Worm (Caenorhabditis elegans) whole organism, L4 larva: ENCODE results near the gene acdh-9.

Experiments
- F26F4.8 ChIP-seq: fragments of 200-800 bp; sonication (Bioruptor generic); conservative IDR thresholded peaks from 2 replicates; pipeline ENCODE4 v1.3.6; 2022; ENCODE audit warnings: missing genetic modification characterization, missing compliant biosample characterization
- F37D6.2 ChIP-seq: sonication (generic microtip); optimal IDR thresholded peaks from 2 replicates; lab custom pipeline; 2016; ENCODE audit warnings: mild to moderate bottlenecking, missing genetic modification characterization, missing compliant biosample characterization
- R02D3.7 ChIP-seq: fragments of 150-350 bp; sonication (generic microtip); optimal IDR thresholded peaks from 3 replicates; lab custom pipeline; 2014; ENCODE audit warnings: missing biosample characterization, missing genetic modification characterization
- T20F7.1 ChIP-seq: fragments of 200-800 bp; sonication (Bioruptor generic); optimal IDR thresholded peaks from 2 replicates; lab custom pipeline; 2018; ENCODE audit warnings: mild to moderate bottlenecking, missing genetic modification characterization, missing compliant biosample characterization
- T26A8.4 ChIP-seq: fragments of 200-800 bp; sonication (Bioruptor generic); IDR thresholded peaks from 2 replicates; pipeline ENCODE4 v1.3.6; 2022; ENCODE audit warnings: missing genetic modification characterization, missing compliant biosample characterization
- Y75B8A.6 ChIP-seq: fragments of 200-800 bp; sonication (Bioruptor generic); IDR thresholded peaks from 2 replicates; pipeline ENCODE4 v1.3.6; 2022; ENCODE audit warnings: missing genetic modification reagents, missing genetic modification characterization, missing compliant biosample characterization
- ZK337.2 ChIP-seq: fragments of 200-800 bp; sonication (Bioruptor generic); IDR thresholded peaks from 2 replicates; pipeline ENCODE4 v1.3.6; 2022; ENCODE audit warnings: missing genetic modification reagents, missing genetic modification characterization, missing compliant biosample characterization
- aha-1 ChIP-seq: fragments of 150-350 bp; peaks from one replicate; lab custom pipeline; 2014; ENCODE audit warnings: missing biosample characterization, missing genetic modification characterization
- ama-1 ChIP-seq: fragments of 150-350 bp; optimal IDR thresholded peaks from 2 replicates; lab custom pipeline; 2014; ENCODE audit warnings: inconsistent platforms, mixed read lengths
- arid-1 ChIP-seq: fragments of 200-800 bp; sonication (Bioruptor generic); conservative IDR thresholded peaks from 2 replicates; pipeline ENCODE4 v1.3.6; 2022; ENCODE audit warnings: missing genetic modification reagents, missing genetic modification characterization, missing compliant biosample characterization
- ceh-20 ChIP-seq: fragments of 200-800 bp; sonication (Bioruptor generic); IDR thresholded peaks from 2 replicates; pipeline ENCODE4 v1.3.6; 2022; ENCODE audit warnings: missing genetic modification reagents, missing genetic modification characterization, missing compliant biosample characterization
- ceh-44 ChIP-seq: fragments of 200-800 bp; sonication (Bioruptor generic); IDR thresholded peaks from 2 replicates; pipeline ENCODE4 v1.3.6; 2022; ENCODE audit warnings: missing genetic modification reagents, missing genetic modification characterization, missing compliant biosample characterization
- ces-1 ChIP-seq: fragments of 150-350 bp; sonication (generic microtip); optimal IDR thresholded peaks from 4 replicates; lab custom pipeline; 2014; ENCODE audit warnings: missing biosample characterization, missing genetic modification reagents, missing genetic modification characterization
- daf-16 ChIP-seq, 3 experiments: sonication (generic microtip); optimal IDR thresholded peaks; 2 replicates each; lab custom pipeline; 2016 to 2017; ENCODE audit warnings: missing genetic modification characterization in 3 of 3, missing genetic modification reagents in 3 of 3, mild to moderate bottlenecking in 2 of 3, missing compliant biosample characterization in 2 of 3, missing biosample characterization in 1 of 3, moderate library complexity in 1 of 3
- daf-19 ChIP-seq: fragments of 200-800 bp; sonication (Bioruptor generic); conservative IDR thresholded peaks from 2 replicates; pipeline ENCODE4 v1.3.6; 2022; ENCODE audit warnings: missing genetic modification characterization, missing compliant biosample characterization
- dmd-6 ChIP-seq: fragments of 200-800 bp; sonication (Bioruptor generic); IDR thresholded peaks from 2 replicates; pipeline ENCODE4 v1.3.6; 2022; ENCODE audit warnings: missing genetic modification reagents, missing genetic modification characterization, missing compliant biosample characterization
- dpl-1 ChIP-seq: fragments of 150-350 bp; optimal IDR thresholded peaks from 2 replicates; lab custom pipeline; 2014; ENCODE audit warnings: missing biosample characterization, missing genetic modification reagents, missing genetic modification characterization
- duxl-1 ChIP-seq: sonication (generic microtip); optimal IDR thresholded peaks from 2 replicates; lab custom pipeline; 2016; ENCODE audit warnings: mild to moderate bottlenecking, missing genetic modification characterization, moderate library complexity, missing compliant biosample characterization; ENCODE audit not compliant: poor library complexity
- dve-1 ChIP-seq: sonication (generic microtip); optimal IDR thresholded peaks from 2 replicates; lab custom pipeline; 2017; ENCODE audit warnings: antibody characterized with exemption, mild to moderate bottlenecking, missing genetic modification characterization, missing compliant biosample characterization; ENCODE audit not compliant: insufficient read depth
- hif-1 ChIP-seq, 2 experiments: sonication (generic microtip); optimal IDR thresholded peaks; 2 replicates each; lab custom pipeline; 2016 to 2017; ENCODE audit warnings: missing compliant biosample characterization in 2 of 2, missing genetic modification characterization in 2 of 2, missing genetic modification reagents in 2 of 2, missing genotype in 2 of 2, mild to moderate bottlenecking in 1 of 2
- hlh-11 ChIP-seq: fragments of 200-800 bp; sonication (Bioruptor generic); optimal IDR thresholded peaks from 2 replicates; lab custom pipeline; 2018; ENCODE audit warnings: mild to moderate bottlenecking, missing genetic modification characterization, missing compliant biosample characterization
- hlh-30 ChIP-seq: sonication (generic microtip); optimal IDR thresholded peaks from 2 replicates; lab custom pipeline; 2017; ENCODE audit warnings: antibody characterized with exemption, mild to moderate bottlenecking, missing genetic modification characterization, missing compliant biosample characterization; ENCODE audit not compliant: insufficient read depth
- hmg-1.1 ChIP-seq: fragments of 200-800 bp; sonication (Bioruptor generic); IDR thresholded peaks from 2 replicates; pipeline ENCODE4 v1.3.6; 2022; ENCODE audit warnings: missing genetic modification reagents, missing genetic modification characterization, missing compliant biosample characterization
- lim-7 ChIP-seq: fragments of 200-800 bp; sonication (Bioruptor generic); IDR thresholded peaks from 2 replicates; pipeline ENCODE4 v1.3.6; 2022; ENCODE audit warnings: missing genetic modification characterization, missing compliant biosample characterization
- lin-1 ChIP-seq: fragments of 200-800 bp; sonication (Bioruptor generic); IDR thresholded peaks from 2 replicates; pipeline ENCODE4 v1.3.6; 2022; ENCODE audit warnings: missing genetic modification reagents, missing genetic modification characterization, missing compliant biosample characterization
- lin-29 ChIP-seq: fragments of 200-800 bp; sonication (Bioruptor generic); IDR thresholded peaks from 2 replicates; pipeline ENCODE4 v1.3.6; 2022; ENCODE audit warnings: missing genetic modification reagents, missing genetic modification characterization, missing compliant biosample characterization
- lin-38 ChIP-seq: fragments of 200-800 bp; sonication (Bioruptor generic); IDR thresholded peaks from 2 replicates; pipeline ENCODE4 v1.3.6; 2022; ENCODE audit warnings: missing genetic modification reagents, missing genetic modification characterization, missing compliant biosample characterization
- lsy-2 ChIP-seq, 2 experiments: fragments of 150-350 bp in 1 of 2; sonication (generic microtip) in 1 of 2; optimal IDR thresholded peaks; 2 replicates each; lab custom pipeline; 2014 to 2017; ENCODE audit warnings: missing biosample characterization in 2 of 2, missing genetic modification characterization in 2 of 2
- mdl-1 ChIP-seq, 2 experiments: fragments of 150-350 bp in 1 of 2; sonication (generic microtip) in 1 of 2; optimal IDR thresholded peaks; 2 replicates each; lab custom pipeline; 2014 to 2017; ENCODE audit warnings: missing biosample characterization in 2 of 2, missing genetic modification characterization in 2 of 2
- mep-1 ChIP-seq: fragments of 150-350 bp; sonication (generic microtip); optimal IDR thresholded peaks from 3 replicates; lab custom pipeline; 2014; ENCODE audit warnings: missing biosample characterization, missing genetic modification characterization
- mes-2 ChIP-seq: sonication (generic microtip); optimal IDR thresholded peaks from 2 replicates; lab custom pipeline; 2016; ENCODE audit warnings: missing genotype, mild to moderate bottlenecking, missing genetic modification characterization, missing compliant biosample characterization; ENCODE audit not compliant: poor library complexity, severe bottlenecking
- mxl-3 ChIP-seq: fragments of 200-800 bp; sonication (Bioruptor generic); optimal IDR thresholded peaks from 2 replicates; lab custom pipeline; 2018; ENCODE audit warnings: mild to moderate bottlenecking, missing genetic modification characterization, missing compliant biosample characterization
- nhr-10 ChIP-seq: fragments of 150-350 bp; optimal IDR thresholded peaks from 2 replicates; lab custom pipeline; 2014; ENCODE audit warnings: missing biosample characterization, missing genetic modification characterization
- nhr-11 ChIP-seq: fragments of 150-350 bp; optimal IDR thresholded peaks from 2 replicates; lab custom pipeline; 2014; ENCODE audit warnings: missing biosample characterization, missing genetic modification characterization
- nhr-28 ChIP-seq: fragments of 150-350 bp; optimal IDR thresholded peaks from 2 replicates; lab custom pipeline; 2014; ENCODE audit warnings: missing biosample characterization, missing genetic modification characterization
- nhr-76 ChIP-seq: fragments of 150-350 bp; optimal IDR thresholded peaks from 2 replicates; lab custom pipeline; 2014; ENCODE audit warnings: missing biosample characterization, missing genetic modification characterization
- nhr-77 ChIP-seq: fragments of 150-350 bp; optimal IDR thresholded peaks from 2 replicates; lab custom pipeline; 2014; ENCODE audit warnings: missing biosample characterization, missing genetic modification characterization
- pha-4 ChIP-seq, 2 experiments: fragments of 150-350 bp in 1 of 2; fragments of 200-800 bp in 1 of 2; sonication (Bioruptor generic) in 1 of 2; IDR thresholded peaks in 1 of 2; optimal IDR thresholded peaks in 1 of 2; 2 replicates each; pipeline versions ENCODE4 v1.3.6 to Lab custom; 2014 to 2022; ENCODE audit warnings: missing genetic modification characterization in 2 of 2, missing genetic modification reagents in 2 of 2, missing biosample characterization in 1 of 2, missing compliant biosample characterization in 1 of 2
- php-3 ChIP-seq: fragments of 200-800 bp; sonication (Bioruptor generic); IDR thresholded peaks from 2 replicates; pipeline ENCODE4 v1.3.6; 2022; ENCODE audit warnings: missing genetic modification reagents, missing genetic modification characterization, missing compliant biosample characterization
- skn-1 ChIP-seq: fragments of 150-350 bp; optimal IDR thresholded peaks from 2 replicates; lab custom pipeline; 2014; ENCODE audit warnings: missing biosample characterization, missing genetic modification characterization
- snpc-4 ChIP-seq: fragments of 150-350 bp; optimal IDR thresholded peaks from 2 replicates; lab custom pipeline; 2014; ENCODE audit warnings: missing biosample characterization, missing genetic modification characterization
- zfp-3 ChIP-seq: fragments of 200-800 bp; sonication (Bioruptor generic); conservative IDR thresholded peaks from 2 replicates; pipeline ENCODE4 v1.3.6; 2022; ENCODE audit warnings: missing genetic modification reagents, missing genetic modification characterization, missing compliant biosample characterization
- ztf-7 ChIP-seq: fragments of 150-350 bp; optimal IDR thresholded peaks from 2 replicates; lab custom pipeline; 2014; ENCODE audit warnings: missing biosample characterization, missing genetic modification characterization

acdh-9 gene

DNA sequence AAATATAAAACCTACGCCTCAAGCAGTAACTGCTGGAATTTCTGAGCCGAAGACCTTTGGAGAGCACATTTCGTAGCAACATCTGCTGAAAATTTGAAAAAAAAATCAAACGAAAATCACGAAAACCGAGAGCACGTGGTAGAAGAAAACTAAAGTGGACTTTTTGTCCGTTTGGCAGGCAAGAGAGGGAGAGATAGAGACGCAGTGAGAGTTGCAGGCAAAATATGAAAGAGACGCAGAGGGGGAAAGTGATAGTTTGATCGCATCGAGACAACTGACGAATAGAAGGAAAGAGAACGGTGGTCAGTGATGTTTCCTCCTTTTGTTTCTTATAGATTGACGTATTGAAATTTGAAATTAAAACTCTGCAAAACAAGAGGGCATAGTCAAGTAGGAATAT, at the start of gene acdh-9, which contains the start of gene F28A10.13:
acdh-9 (minus strand) TSS at position 85 of the 400 bp plus-strand sequence.
F28A10.13 (plus strand) TSS at position 294 of the 400 bp plus-strand sequence.
- TF ChIP-seq mxl-3 (GFP tag; lab: Kevin White, UChicago) = peak; percentile 89
- peak; percentile 98 for TF ChIP-seq aha-1 (tag; lab: Kevin White, UChicago)
- TF ChIP-seq duxl-1 = peak; percentile 46
- peak; percentile 2 for TF ChIP-seq dpl-1 (GFP tag; lab: Kevin White, UChicago)
- TF ChIP-seq lim-7 (GFP tag; lab: Robert Waterston, UW) = no peak
- TF ChIP-seq daf-19 (GFP tag; lab: Robert Waterston, UW) = no peak
- TF ChIP-seq ama-1 = peak; percentile 46
- no peak for TF ChIP-seq ceh-44
- TF ChIP-seq php-3 (GFP tag; lab: Robert Waterston, UW) = 0 out of 2 replicates have a peak, but pooled peaks have one; percentile 18
- TF ChIP-seq pha-4 (GFP tag; IDR thresholded peaks at IDR 0.05; lab: Robert Waterston, UW) = no peak
- TF ChIP-seq pha-4 (tag; optimal IDR thresholded peaks at IDR 0.05; lab: Kevin White, UChicago) = peak; percentile 57
- TF ChIP-seq mdl-1 (tag; optimal IDR thresholded peaks at IDR 0.05; lab: Kevin White, UChicago) = peak; percentile 79 to 96
- TF ChIP-seq nhr-77 = peak; percentile 36
- TF ChIP-seq F37D6.2 (tag; lab: Kevin White, UChicago) = no peak
- TF ChIP-seq nhr-11 (tag; lab: Kevin White, UChicago) = peak; percentile 51
- TF ChIP-seq hif-1 (tag; optimal IDR thresholded peaks at IDR 0.05; lab: Kevin White, UChicago) = peak in 1 of 2 experiments; percentile 82
- TF ChIP-seq nhr-76 (tag; lab: Kevin White, UChicago) = peak; percentile 62
- TF ChIP-seq R02D3.7 (tag; lab: Kevin White, UChicago) = no peak
- TF ChIP-seq ceh-20 (GFP tag; lab: Robert Waterston, UW) = 0 out of 2 replicates have a peak, but pooled peaks have one; percentile 15
- peak; percentile 89 for TF ChIP-seq hlh-11 (tag; lab: Kevin White, UChicago)
- peak; percentile 86 for TF ChIP-seq hlh-30
- TF ChIP-seq lin-38 = peak; percentile 27; the same call in 1 of the 2 replicates
- no peak for TF ChIP-seq lin-1
- peak; percentile 52; the same call in 1 of the 2 replicates for TF ChIP-seq hmg-1.1 (GFP tag; lab: Robert Waterston, UW)
- TF ChIP-seq nhr-10 (tag; lab: Kevin White, UChicago) = peak; percentile 85
- no peak for TF ChIP-seq ztf-7 (tag; lab: Kevin White, UChicago)
- TF ChIP-seq T26A8.4 = no peak; the same call in 1 of the 2 replicates
- no peak for TF ChIP-seq skn-1
- peak; percentile 54 for TF ChIP-seq mes-2 (tag; lab: Kevin White, UChicago)
- no peak for TF ChIP-seq arid-1 (GFP tag; lab: Robert Waterston, UW)
- peak; percentile 88 for TF ChIP-seq dve-1 (tag; lab: Kevin White, UChicago)
- no peak for TF ChIP-seq Y75B8A.6 (GFP tag; lab: Robert Waterston, UW)
- TF ChIP-seq dmd-6 (GFP tag; lab: Robert Waterston, UW) = peak; percentile 83
- TF ChIP-seq daf-16 (GFP tag; optimal IDR thresholded peaks at IDR 0.05; lab: Kevin White, UChicago) = no peak
- peak; percentile 73 for TF ChIP-seq daf-16 (tag; optimal IDR thresholded peaks at IDR 0.05; lab: Kevin White, UChicago)
- TF ChIP-seq lin-29 (GFP tag; lab: Robert Waterston, UW) = no peak
- no peak for TF ChIP-seq snpc-4 (tag; lab: Kevin White, UChicago)
- peak; percentile 83 for TF ChIP-seq nhr-28 (tag; lab: Kevin White, UChicago)
- TF ChIP-seq T20F7.1 (GFP tag; lab: Kevin White, UChicago) = peak; percentile 62
- TF ChIP-seq mep-1 (tag; lab: Kevin White, UChicago) = peak; percentile 84
- TF ChIP-seq lsy-2 (tag; optimal IDR thresholded peaks at IDR 0.05; lab: Kevin White, UChicago) = peak in 1 of 2 experiments; percentile 58
- TF ChIP-seq ces-1 (GFP tag; lab: Kevin White, UChicago) = no peak
- TF ChIP-seq zfp-3 (GFP tag; lab: Robert Waterston, UW) = no peak
- TF ChIP-seq ZK337.2 (GFP tag; lab: Robert Waterston, UW) = no peak
- no peak for TF ChIP-seq F26F4.8 (GFP tag; lab: Robert Waterston, UW)
